Worm (Caenorhabditis elegans) whole organism, dauer: Measurements from ENCODE around the gene fkh-6.

Source experiments
- unc-62 ChIP-seq: sonication (generic microtip); optimal IDR thresholded peaks from 2 replicates; lab custom pipeline; 2017; ENCODE audit warnings: missing biosample characterization, missing genetic modification reagents, missing genetic modification characterization

Gene fkh-6

DNA sequence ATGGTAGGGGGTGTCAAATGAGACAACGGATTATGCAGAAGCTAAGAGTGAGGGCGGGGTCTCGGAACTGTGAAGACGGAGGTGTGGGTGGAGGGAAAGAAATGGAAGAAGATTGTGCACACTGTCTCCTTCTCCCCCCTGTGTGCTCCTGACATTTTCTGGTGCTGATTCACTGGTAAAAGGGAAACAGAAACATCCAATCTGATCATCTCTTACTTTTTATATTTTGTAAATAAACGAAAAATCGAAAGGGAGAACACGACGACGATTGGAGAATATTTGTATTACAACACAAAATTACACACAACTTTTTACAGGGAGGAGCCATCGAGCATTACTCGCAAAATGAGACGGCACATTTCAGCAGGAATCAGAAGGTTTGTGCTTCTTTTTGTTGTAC lies at the start of gene fkh-6:
fkh-6 (minus strand) TSS at position 101 of the 400 bp plus-strand sequence.
- no peak for TF ChIP-seq unc-62 (GFP tag; lab: Kevin White, UChicago)

DNA sequence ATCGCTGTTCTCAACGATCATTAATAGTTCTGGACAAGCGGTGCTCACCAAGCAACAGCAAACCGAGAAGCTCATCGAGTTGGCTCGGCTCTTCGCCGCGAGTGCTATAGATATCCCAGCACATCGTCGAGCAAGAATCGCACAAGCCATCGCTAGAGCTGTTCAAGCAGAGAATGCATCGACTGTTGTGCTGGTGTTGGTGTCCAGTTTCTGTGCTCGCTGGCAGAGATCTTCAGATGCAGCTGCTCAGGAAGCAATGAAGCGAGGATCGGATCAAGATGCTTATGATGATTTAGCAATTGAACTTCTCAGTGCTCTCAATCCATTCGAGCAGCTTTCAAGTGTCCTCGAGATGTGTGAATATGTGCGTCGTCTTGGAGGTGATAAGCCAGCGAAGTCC lies 44.9 kb upstream of the fkh-6 start:
- TF ChIP-seq unc-62 (GFP tag; lab: Kevin White, UChicago): no peak

DNA sequence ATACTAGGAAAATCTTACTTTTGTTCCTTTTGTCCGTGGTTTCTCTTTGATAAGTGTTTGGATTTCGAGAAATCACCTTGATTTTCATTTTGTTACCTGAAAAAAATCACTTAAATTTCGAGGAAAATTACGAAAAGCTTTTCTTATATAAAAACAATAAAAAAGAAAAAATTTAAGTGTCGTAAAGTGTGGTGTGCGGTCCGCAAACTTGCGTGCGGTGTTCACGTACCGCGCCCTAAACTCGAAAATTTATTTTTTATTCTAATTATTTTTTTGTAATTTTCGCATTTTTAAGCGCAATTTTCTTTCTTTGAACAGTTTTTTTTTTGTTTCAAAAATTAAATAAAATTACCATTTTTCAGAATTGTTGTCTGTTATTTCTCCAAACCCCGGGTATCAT lies 41.6 kb upstream of the fkh-6 start, which contains the start of the genes dcaf-13 and toe-1:
dcaf-13 (minus strand) TSS at position 96 of the 400 bp plus-strand sequence.
toe-1 (plus strand) TSS at position 361 of the 400 bp plus-strand sequence.
- no peak for TF ChIP-seq unc-62 (GFP tag; lab: Kevin White, UChicago)

DNA sequence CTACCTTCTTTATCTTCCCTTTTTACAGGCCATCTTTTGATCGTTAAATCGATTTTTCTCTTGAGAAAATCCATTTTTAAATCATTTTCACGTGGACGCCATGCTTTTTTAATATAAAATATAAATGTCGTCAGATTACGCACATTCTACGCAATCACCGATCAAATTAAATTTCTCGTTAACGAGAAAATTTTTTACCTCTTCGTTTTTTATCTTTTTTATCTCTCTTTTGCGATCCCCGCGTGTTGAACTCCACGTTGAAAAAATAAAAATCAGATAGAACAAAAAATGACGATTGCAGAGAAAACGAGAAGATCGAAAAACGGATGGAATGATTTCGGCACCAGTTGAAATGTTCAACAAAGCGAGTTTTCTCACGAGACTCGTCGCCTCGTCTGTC lies 36.8 kb upstream of the fkh-6 start, which contains the start of gene bpnt-1:
bpnt-1 (plus strand) TSS at position 301 of the 400 bp plus-strand sequence.
- no peak for TF ChIP-seq unc-62 (GFP tag; lab: Kevin White, UChicago)

DNA sequence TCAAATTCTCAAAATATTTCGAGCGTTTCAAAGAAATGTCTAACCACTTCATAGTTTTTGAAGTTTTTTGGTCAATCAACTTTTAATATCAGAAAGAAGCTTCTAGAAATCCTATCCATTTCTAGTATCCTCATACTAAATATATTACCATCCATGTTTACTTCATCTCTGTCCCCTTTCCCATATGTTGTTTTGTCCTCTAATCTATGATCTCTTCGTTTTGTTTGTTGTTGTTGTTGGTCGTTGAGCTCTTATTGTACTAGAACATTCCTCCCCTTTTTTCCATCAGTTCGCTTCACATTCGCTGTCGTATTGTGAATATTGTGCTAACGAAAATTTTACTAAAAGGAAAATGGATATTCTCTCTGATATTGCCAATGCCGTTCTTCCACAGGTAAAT lies 34.1 kb upstream of the fkh-6 start, which contains the start of gene sod-5:
sod-5 (plus strand) TSS at position 301 of the 400 bp plus-strand sequence.
- TF ChIP-seq unc-62 (GFP tag; lab: Kevin White, UChicago): no peak

DNA sequence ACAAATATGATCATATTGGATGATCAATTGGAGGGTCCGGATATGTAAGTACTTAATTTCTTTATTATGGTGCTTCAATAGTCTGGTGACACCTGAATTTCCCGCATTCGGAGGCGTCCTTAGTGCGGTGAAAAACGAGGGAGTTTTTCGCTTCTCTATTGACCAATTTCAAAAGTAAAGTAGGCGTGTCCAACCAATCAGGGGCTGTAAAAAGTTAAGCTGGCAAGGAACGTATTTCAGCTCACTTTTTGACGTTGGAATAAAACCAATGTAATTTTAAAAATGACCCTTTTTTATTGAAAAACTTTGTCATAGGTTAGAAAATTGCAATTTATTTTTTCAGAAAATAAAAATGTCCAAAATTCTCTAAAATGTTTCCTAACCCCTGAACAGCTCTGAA lies 26.4 kb upstream of the fkh-6 start:
- TF ChIP-seq unc-62 (GFP tag; lab: Kevin White, UChicago): no peak

DNA sequence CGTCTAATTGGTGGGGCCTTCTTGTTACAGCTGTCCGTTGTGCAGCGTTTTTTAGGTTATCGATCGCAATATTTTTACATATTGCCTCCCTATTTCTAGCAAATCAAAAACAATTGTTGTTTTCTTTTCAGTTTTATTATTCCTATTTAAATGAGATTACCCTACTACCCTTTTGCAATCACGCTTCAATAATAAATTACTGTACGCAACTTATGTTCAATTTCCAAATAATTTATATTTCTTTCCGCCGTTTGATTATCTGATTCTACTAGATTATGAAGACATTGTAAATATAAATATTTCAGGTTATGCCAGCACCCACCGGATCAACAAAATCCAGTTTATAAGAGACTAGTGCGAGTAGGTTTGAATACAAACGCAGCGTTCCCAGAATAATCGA lies 22.2 kb upstream of the fkh-6 start, which contains the start of gene ZK430.5:
ZK430.5 (plus strand) TSS at position 301 of the 400 bp plus-strand sequence.
- TF ChIP-seq unc-62 (GFP tag; lab: Kevin White, UChicago): no peak

DNA sequence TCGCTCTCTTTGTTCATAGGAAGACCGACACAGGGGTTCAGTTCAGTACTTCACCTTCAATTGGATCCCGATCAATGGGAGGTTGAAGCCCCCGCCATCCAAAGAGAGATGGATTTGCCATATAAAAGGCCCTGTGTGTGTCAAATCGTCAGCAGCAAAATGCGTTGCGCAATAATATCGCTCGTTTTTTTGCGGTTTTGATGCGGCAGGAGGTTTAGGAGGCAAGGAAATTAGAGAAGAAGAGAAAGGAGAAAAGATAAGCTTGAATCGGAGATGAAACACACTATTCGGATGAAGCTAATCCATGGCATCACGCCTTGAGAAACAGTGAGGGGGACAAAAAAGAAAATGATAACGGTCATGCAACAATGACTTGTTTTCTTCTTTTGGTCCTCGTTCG lies 11.2 kb upstream of the fkh-6 start:
- no peak for TF ChIP-seq unc-62 (GFP tag; lab: Kevin White, UChicago)

DNA sequence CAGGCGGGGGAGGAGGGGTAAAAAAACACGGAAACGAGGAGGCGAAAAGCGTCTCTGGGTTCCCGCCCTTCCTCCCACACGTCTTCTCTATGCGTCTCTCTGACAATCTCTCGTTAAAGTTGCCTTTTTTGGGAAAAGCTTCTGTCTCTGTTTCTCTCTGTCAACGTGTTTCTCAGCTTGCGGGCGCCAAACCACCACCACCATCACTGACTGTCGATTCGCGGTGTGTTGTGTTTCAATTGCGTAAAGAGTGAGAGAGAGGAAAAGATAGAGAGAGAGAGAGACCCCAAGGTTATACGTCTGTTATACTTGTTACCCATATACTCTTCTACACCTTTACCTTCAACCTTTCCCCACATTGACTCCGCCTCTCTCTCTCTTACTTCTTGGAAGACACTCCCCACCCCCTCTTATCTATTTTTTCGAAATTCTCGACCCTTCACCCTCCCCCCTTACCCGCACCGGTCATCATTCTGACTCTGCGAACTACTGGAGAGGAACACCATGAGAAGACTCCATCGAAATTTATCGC lies 9.4 kb upstream of the fkh-6 start, which contains the start of gene mlt-7:
mlt-7 (plus strand) TSS at position 482 of the 532 bp plus-strand sequence.
- TF ChIP-seq unc-62 (GFP tag; lab: Kevin White, UChicago): no peak

DNA sequence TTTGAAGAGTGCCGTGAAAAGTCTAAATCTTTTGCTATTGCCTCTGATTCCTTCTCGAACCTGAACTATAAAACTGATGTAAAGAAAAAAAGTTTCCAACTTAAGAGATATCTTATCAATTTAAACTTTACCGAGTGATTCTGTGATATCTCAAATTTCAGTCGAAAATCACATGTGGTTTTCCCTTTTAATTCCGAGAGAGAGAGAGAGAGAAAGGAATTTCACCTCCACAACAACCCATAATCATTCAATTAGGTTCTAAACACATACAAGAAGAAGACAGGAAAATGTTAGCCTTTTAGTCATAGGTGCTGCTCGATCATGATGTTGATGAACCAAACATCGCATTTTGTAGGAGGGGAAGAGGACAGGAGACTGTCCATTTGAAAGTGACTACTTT lies 7.9 kb upstream of the fkh-6 start:
- TF ChIP-seq unc-62 (GFP tag; lab: Kevin White, UChicago): no peak

DNA sequence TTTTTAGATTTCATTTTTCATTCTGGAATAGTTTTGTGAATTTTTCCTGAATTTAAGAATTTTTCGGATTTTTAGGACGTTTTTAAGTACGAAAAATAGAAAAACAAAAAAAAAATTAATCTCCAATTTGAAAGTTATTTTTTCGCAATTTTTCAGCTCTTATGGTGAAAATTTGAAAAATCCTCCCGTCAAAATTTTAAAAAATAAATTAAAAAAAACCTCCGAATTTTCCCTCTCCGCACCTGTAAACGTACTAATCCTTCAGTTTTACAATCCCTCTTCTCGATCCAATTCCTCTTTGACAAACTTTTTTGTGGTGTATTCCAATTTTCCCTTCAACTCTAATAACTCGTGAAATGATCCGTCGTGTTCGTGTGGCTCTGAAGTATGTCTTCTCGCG lies 5.0 kb downstream of the fkh-6 start, which contains the start of gene B0286.1:
B0286.1 (plus strand) TSS at position 301 of the 400 bp plus-strand sequence.
- no peak for TF ChIP-seq unc-62 (GFP tag; lab: Kevin White, UChicago)

DNA sequence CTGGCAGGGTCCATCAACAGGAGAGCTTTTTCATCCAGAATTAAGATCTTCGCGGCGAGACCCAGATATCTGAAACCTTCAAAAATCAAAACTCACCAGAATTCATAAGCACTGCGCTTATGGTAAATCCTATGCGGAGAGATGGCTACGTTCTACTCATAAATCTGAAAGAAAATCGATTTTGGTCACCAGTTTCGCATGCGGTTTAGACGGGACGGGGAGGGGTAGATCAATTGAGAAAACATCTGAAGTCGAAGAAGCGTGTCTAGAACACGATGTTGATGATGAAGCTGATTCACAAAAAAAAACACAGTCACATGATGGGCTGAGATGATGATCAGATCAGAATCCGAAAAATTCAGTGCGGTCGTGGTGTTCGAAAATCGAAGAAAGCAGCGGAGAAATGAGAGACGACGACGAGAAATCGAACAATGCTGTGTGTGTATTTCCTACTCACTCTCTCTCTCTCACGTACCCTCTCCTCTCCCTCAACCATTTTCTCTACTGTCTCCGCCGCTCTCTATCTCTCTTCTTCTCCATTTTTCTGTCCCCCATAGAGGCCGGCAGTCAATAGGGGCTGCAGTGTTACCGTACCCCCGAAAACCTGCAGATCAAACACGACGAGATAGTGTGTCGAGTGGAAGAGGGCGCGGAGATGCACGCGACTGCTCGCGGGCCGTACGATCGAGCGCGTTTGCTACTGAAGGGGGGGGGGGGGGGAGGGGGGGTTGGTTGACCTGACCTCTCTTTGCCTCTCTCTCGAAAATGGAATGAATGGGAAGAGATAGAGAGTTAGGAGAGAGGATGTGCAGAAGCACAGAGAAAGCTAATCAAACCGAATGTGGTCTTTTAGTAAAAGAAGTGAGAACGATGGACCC lies 6.7 kb downstream of the fkh-6 start, which contains the start of gene ntl-2:
ntl-2 (minus strand) TSS at position 171 of the 878 bp plus-strand sequence.
- no peak for TF ChIP-seq unc-62 (GFP tag; lab: Kevin White, UChicago)

DNA sequence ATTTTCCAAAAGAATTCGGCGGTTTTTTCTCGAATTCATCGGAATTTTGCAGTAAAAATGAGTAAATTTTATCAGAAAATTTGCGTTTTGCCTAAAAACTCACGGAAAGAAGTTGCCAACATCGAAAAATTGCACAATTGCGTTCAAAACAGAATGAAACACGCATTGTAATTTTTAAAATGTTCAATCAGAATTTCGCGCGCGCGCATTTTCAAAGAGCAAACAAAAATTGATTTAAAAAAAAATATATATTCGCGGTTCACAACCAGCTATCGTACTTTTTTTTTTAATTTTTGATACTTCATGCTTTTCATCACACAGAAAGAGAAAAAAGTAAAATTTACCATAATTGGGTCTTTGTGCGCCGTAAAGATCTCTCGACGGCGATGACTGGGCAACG lies 8.3 kb downstream of the fkh-6 start:
- TF ChIP-seq unc-62 (GFP tag; lab: Kevin White, UChicago): no peak

DNA sequence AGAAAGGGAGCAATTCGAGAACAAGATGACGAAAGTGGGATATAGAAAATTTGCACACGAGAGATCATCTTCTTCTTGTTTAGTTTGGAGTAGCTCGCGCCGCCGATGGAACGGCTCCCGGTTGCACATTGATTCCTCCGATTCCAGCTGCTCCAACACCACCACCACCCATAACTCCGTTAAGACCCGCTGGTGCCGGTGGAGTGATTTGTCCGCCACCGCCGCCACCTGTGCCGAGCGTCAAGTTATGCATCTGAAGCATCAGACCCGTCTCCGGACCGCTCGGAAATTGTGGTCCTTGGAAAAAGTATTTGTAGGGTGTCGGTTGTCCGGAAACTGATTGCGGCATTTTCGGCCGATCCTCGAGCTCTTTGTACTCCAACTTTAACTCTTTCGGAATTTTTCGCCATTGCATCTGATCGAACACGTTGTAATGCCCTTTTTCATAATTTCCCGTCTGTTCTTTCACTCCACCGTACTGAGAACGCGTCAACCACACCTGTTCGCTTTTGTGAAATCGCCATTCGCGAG lies 10.3 kb downstream of the fkh-6 start:
- no peak for TF ChIP-seq unc-62 (GFP tag; lab: Kevin White, UChicago)

DNA sequence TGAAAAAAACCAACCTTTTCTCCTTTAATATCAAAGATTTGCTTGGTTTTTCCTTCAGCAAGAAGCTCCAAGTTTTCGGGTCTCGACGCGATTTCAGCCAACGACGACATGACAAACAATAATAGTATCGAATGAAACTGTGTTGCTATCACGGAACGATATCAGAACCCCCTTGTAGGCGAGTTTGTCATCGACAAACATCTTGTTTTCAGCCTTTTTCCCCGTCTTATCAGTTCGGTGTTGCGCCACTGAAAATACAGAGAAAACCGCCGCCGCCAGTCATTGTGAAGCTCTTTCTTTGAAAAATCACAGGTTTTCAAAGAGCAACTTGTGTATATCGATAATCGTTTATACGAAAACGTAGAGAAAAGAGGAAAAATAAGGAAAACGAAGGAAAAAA lies 10.8 kb downstream of the fkh-6 start, which contains the start of gene paic-1:
paic-1 (minus strand) TSS at position 120 of the 400 bp plus-strand sequence.
- no peak for TF ChIP-seq unc-62 (GFP tag; lab: Kevin White, UChicago)

DNA sequence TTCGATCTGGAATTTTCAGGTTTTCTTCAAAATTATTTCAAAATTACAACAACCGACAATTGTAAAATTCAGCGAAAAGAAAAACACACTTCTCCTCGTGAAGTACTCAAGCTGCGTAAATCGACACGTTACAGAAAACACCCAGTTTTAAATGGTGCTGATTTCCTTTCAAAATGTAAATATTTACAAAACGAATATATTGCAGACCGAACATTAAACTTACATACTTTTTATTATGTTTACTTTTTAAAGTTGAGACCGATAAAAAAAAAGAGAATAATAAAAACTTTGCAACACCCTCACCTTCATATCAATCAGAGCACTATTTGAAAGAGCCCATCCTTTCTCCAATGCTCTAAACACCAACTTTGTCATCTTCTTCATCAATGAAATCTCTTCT lies 12.4 kb downstream of the fkh-6 start:
- no peak for TF ChIP-seq unc-62 (GFP tag; lab: Kevin White, UChicago)
